Worm (Caenorhabditis elegans) whole organism, midembryonic: ENCODE results near the gene K07F5.7.
"Not testable (repeated sequence)": the region's sequence is repeated elsewhere in the genome, so short reads cannot be mapped to it uniquely, and the experiment has no call there.

Experiments
- T22C8.4 ChIP-seq: fragments of 200-800 bp; sonication (Bioruptor generic); IDR thresholded peaks from 2 replicates; pipeline ENCODE4 v1.3.6; 2022; ENCODE audit warnings: missing genetic modification characterization, missing compliant biosample characterization
- cog-1 ChIP-seq: sonication (generic microtip); optimal IDR thresholded peaks from 2 replicates; lab custom pipeline; 2016; ENCODE audit warnings: missing genetic modification characterization, missing compliant biosample characterization
- flt-1 ChIP-seq: fragments of 200-800 bp; sonication (Bioruptor generic); IDR thresholded peaks from 2 replicates; pipeline ENCODE4 v1.3.6; 2022; ENCODE audit warnings: missing genetic modification characterization, missing compliant biosample characterization
- klf-2 ChIP-seq: fragments of 200-800 bp; sonication (Bioruptor generic); conservative IDR thresholded peaks from 2 replicates; pipeline ENCODE4 v1.3.6; 2022; ENCODE audit warnings: missing genetic modification reagents, missing genetic modification characterization, missing compliant biosample characterization
- med-1 ChIP-seq: sonication (generic microtip); optimal IDR thresholded peaks from 2 replicates; lab custom pipeline; 2017; ENCODE audit warnings: missing genetic modification characterization, mild to moderate bottlenecking, missing compliant biosample characterization, antibody characterized with exemption, missing genetic modification reagents; ENCODE audit not compliant: insufficient read depth
- ref-1 ChIP-seq: fragments of 200-800 bp; sonication (Bioruptor generic); conservative IDR thresholded peaks from 2 replicates; pipeline ENCODE4 v1.3.6; 2022; ENCODE audit warnings: missing genetic modification reagents, missing genetic modification characterization, missing compliant biosample characterization
- tab-1 ChIP-seq: fragments of 200-800 bp; sonication (Bioruptor generic); IDR thresholded peaks from 2 replicates; pipeline ENCODE4 v1.3.6; 2022; ENCODE audit warnings: missing genetic modification characterization, missing compliant biosample characterization
- ztf-23 ChIP-seq: fragments of 200-800 bp; sonication (Bioruptor generic); IDR thresholded peaks from 2 replicates; pipeline ENCODE4 v1.3.6; 2022; ENCODE audit warnings: missing genetic modification reagents, missing genetic modification characterization, missing compliant biosample characterization
- ztf-29 ChIP-seq: fragments of 200-800 bp; sonication (Bioruptor generic); IDR thresholded peaks from 2 replicates; pipeline ENCODE4 v1.3.6; 2022; ENCODE audit warnings: missing genetic modification reagents, missing genetic modification characterization, missing compliant biosample characterization

The K07F5.7 gene

ce11 chrIV:9848075-9848474 lies at the start of gene K07F5.7:
K07F5.7 (minus strand) TSS chrIV:9848175.
- no peak for TF ChIP-seq klf-2 (GFP tag; lab: Robert Waterston, UW)
- TF ChIP-seq T22C8.4 = no peak
- no peak for TF ChIP-seq tab-1
- no peak for TF ChIP-seq flt-1
- TF ChIP-seq ref-1 (GFP tag; lab: Robert Waterston, UW) = no peak
- TF ChIP-seq cog-1 (tag; lab: Kevin White, UChicago) = no peak
- no peak for TF ChIP-seq ztf-29 (GFP tag; lab: Robert Waterston, UW)
- TF ChIP-seq med-1 (GFP tag; lab: Kevin White, UChicago) = no peak
- TF ChIP-seq ztf-23 (GFP tag; lab: Robert Waterston, UW) = no peak

- TF ChIP-seq med-1 (GFP tag; lab: Kevin White, UChicago) = no peak
- no peak for TF ChIP-seq flt-1
- no peak for TF ChIP-seq T22C8.4
- no peak for TF ChIP-seq tab-1
Observed at ce11 chrIV:9895088-9895487, 47.1 kb upstream of the K07F5.7 start, which contains the start of gene ssp-32. ssp-32 (plus strand) TSS chrIV:9895388.

ce11 chrIV:9894331-9894730 lies 46.4 kb upstream of the K07F5.7 start, which contains the start of gene msp-77:
msp-77 (plus strand) TSS chrIV:9894631.
- not testable (repeated sequence) for TF ChIP-seq klf-2 (GFP tag; lab: Robert Waterston, UW); ref-1 (GFP tag; lab: Robert Waterston, UW); flt-1

ce11 chrIV:9893649-9894048 lies 45.7 kb upstream of the K07F5.7 start, which contains the start of gene sss-1:
sss-1 (minus strand) TSS chrIV:9893749.
- TF ChIP-seq T22C8.4; cog-1 (tag; lab: Kevin White, UChicago); flt-1: not testable (repeated sequence)

- TF ChIP-seq klf-2 (GFP tag; lab: Robert Waterston, UW) = no peak
- no peak for TF ChIP-seq med-1 (GFP tag; lab: Kevin White, UChicago)
- no peak for TF ChIP-seq ztf-23 (GFP tag; lab: Robert Waterston, UW)
- TF ChIP-seq ztf-29 (GFP tag; lab: Robert Waterston, UW) = no peak
- no peak for TF ChIP-seq tab-1
- no peak for TF ChIP-seq cog-1 (tag; lab: Kevin White, UChicago)
- TF ChIP-seq flt-1 = no peak
Observed at ce11 chrIV:9891938-9892337, 44.0 kb upstream of the K07F5.7 start, which contains the start of gene F32B6.4. F32B6.4 (minus strand) TSS chrIV:9892038.

- TF ChIP-seq ztf-29 (GFP tag; lab: Robert Waterston, UW) = no peak
- no peak for TF ChIP-seq cog-1 (tag; lab: Kevin White, UChicago)
- no peak for TF ChIP-seq ztf-23 (GFP tag; lab: Robert Waterston, UW)
- no peak for TF ChIP-seq T22C8.4
- TF ChIP-seq med-1 (GFP tag; lab: Kevin White, UChicago) = no peak
- TF ChIP-seq flt-1 = no peak
- no peak for TF ChIP-seq ref-1 (GFP tag; lab: Robert Waterston, UW)
- TF ChIP-seq klf-2 (GFP tag; lab: Robert Waterston, UW) = no peak
- no peak for TF ChIP-seq tab-1
Observed at ce11 chrIV:9889857-9890256, 41.9 kb upstream of the K07F5.7 start, which contains the start of gene ttbk-3. ttbk-3 (minus strand) TSS chrIV:9889957.

ce11 chrIV:9884257-9884656 lies 36.3 kb upstream of the K07F5.7 start, which contains the start of the genes prp-18 and mccc-1:
prp-18 (minus strand) TSS chrIV:9884383.
mccc-1 (plus strand) TSS chrIV:9884570.
- no peak for TF ChIP-seq med-1 (GFP tag; lab: Kevin White, UChicago)
- TF ChIP-seq tab-1 = no peak
- no peak for TF ChIP-seq ref-1 (GFP tag; lab: Robert Waterston, UW)
- TF ChIP-seq ztf-23 (GFP tag; lab: Robert Waterston, UW) = no peak
- TF ChIP-seq ztf-29 (GFP tag; lab: Robert Waterston, UW) = no peak
- no peak for TF ChIP-seq klf-2 (GFP tag; lab: Robert Waterston, UW)
- no peak for TF ChIP-seq flt-1
- TF ChIP-seq cog-1 (tag; lab: Kevin White, UChicago) = no peak
- no peak for TF ChIP-seq T22C8.4

ce11 chrIV:9878893-9879379 lies 31.0 kb upstream of the K07F5.7 start, which contains the start of gene nhr-4:
nhr-4 (plus strand) TSS chrIV:9879329.
- no peak for TF ChIP-seq klf-2 (GFP tag; lab: Robert Waterston, UW)
- no peak for TF ChIP-seq ref-1 (GFP tag; lab: Robert Waterston, UW)
- TF ChIP-seq flt-1 = no peak
- no peak for TF ChIP-seq tab-1
- no peak for TF ChIP-seq ztf-29 (GFP tag; lab: Robert Waterston, UW)
- no peak for TF ChIP-seq med-1 (GFP tag; lab: Kevin White, UChicago)
- TF ChIP-seq ztf-23 (GFP tag; lab: Robert Waterston, UW) = no peak
- TF ChIP-seq cog-1 (tag; lab: Kevin White, UChicago) = no peak
- TF ChIP-seq T22C8.4 = no peak

ce11 chrIV:9875646-9876045 lies 27.7 kb upstream of the K07F5.7 start:
- TF ChIP-seq klf-2 (GFP tag; lab: Robert Waterston, UW) = no peak
- no peak for TF ChIP-seq ref-1 (GFP tag; lab: Robert Waterston, UW)
- TF ChIP-seq ztf-29 (GFP tag; lab: Robert Waterston, UW) = no peak
- no peak for TF ChIP-seq med-1 (GFP tag; lab: Kevin White, UChicago)
- no peak for TF ChIP-seq cog-1 (tag; lab: Kevin White, UChicago)
- TF ChIP-seq T22C8.4 = no peak
- TF ChIP-seq tab-1 = no peak
- no peak for TF ChIP-seq ztf-23 (GFP tag; lab: Robert Waterston, UW)
- TF ChIP-seq flt-1 = no peak

ce11 chrIV:9873837-9874236 lies 25.9 kb upstream of the K07F5.7 start:
- TF ChIP-seq med-1 (GFP tag; lab: Kevin White, UChicago) (no peak), ref-1 (GFP tag; lab: Robert Waterston, UW) (no peak), ztf-29 (GFP tag; lab: Robert Waterston, UW) (no peak), tab-1 (no peak), klf-2 (GFP tag; lab: Robert Waterston, UW) (no peak), ztf-23 (GFP tag; lab: Robert Waterston, UW) (no peak), flt-1 (no peak), T22C8.4 (no peak), cog-1 (tag; lab: Kevin White, UChicago) (no peak)
